Worm (Caenorhabditis elegans) whole organism, midembryonic: ENCODE data around the gene F52G3.5.
A peak's percentile ranks its signal among the peaks of the same experiment; 100 is the strongest.

Experiments
- T22C8.4 ChIP-seq: fragments of 200-800 bp; sonication (Bioruptor generic); IDR thresholded peaks from 2 replicates; pipeline ENCODE4 v1.3.6; 2022; ENCODE audit warnings: missing genetic modification characterization, missing compliant biosample characterization
- cog-1 ChIP-seq: sonication (generic microtip); optimal IDR thresholded peaks from 2 replicates; lab custom pipeline; 2016; ENCODE audit warnings: missing genetic modification characterization, missing compliant biosample characterization
- flt-1 ChIP-seq: fragments of 200-800 bp; sonication (Bioruptor generic); IDR thresholded peaks from 2 replicates; pipeline ENCODE4 v1.3.6; 2022; ENCODE audit warnings: missing genetic modification characterization, missing compliant biosample characterization
- klf-2 ChIP-seq: fragments of 200-800 bp; sonication (Bioruptor generic); conservative IDR thresholded peaks from 2 replicates; pipeline ENCODE4 v1.3.6; 2022; ENCODE audit warnings: missing genetic modification reagents, missing genetic modification characterization, missing compliant biosample characterization
- med-1 ChIP-seq: sonication (generic microtip); optimal IDR thresholded peaks from 2 replicates; lab custom pipeline; 2017; ENCODE audit warnings: missing genetic modification characterization, mild to moderate bottlenecking, missing compliant biosample characterization, antibody characterized with exemption, missing genetic modification reagents; ENCODE audit not compliant: insufficient read depth
- ref-1 ChIP-seq: fragments of 200-800 bp; sonication (Bioruptor generic); conservative IDR thresholded peaks from 2 replicates; pipeline ENCODE4 v1.3.6; 2022; ENCODE audit warnings: missing genetic modification reagents, missing genetic modification characterization, missing compliant biosample characterization
- tab-1 ChIP-seq: fragments of 200-800 bp; sonication (Bioruptor generic); IDR thresholded peaks from 2 replicates; pipeline ENCODE4 v1.3.6; 2022; ENCODE audit warnings: missing genetic modification characterization, missing compliant biosample characterization
- ztf-23 ChIP-seq: fragments of 200-800 bp; sonication (Bioruptor generic); IDR thresholded peaks from 2 replicates; pipeline ENCODE4 v1.3.6; 2022; ENCODE audit warnings: missing genetic modification reagents, missing genetic modification characterization, missing compliant biosample characterization
- ztf-29 ChIP-seq: fragments of 200-800 bp; sonication (Bioruptor generic); IDR thresholded peaks from 2 replicates; pipeline ENCODE4 v1.3.6; 2022; ENCODE audit warnings: missing genetic modification reagents, missing genetic modification characterization, missing compliant biosample characterization

F52G3.5 gene

ce11 chrX:16995886-16996283, 19.9 kb upstream of the F52G3.5 start:
- TF ChIP-seq T22C8.4 (GFP tag; lab: Robert Waterston, UW) (no peak), ztf-23 (GFP tag; lab: Robert Waterston, UW) (no peak), ref-1 (GFP tag; lab: Robert Waterston, UW) (no peak), flt-1 (no peak), ztf-29 (GFP tag; lab: Robert Waterston, UW) (no peak)

ce11 chrX:16995149-16995885, 19.4 kb upstream of the F52G3.5 start:
- TF ChIP-seq tab-1 (GFP tag; lab: Robert Waterston, UW) (no peak), T22C8.4 (GFP tag; lab: Robert Waterston, UW) (no peak)

DNA sequence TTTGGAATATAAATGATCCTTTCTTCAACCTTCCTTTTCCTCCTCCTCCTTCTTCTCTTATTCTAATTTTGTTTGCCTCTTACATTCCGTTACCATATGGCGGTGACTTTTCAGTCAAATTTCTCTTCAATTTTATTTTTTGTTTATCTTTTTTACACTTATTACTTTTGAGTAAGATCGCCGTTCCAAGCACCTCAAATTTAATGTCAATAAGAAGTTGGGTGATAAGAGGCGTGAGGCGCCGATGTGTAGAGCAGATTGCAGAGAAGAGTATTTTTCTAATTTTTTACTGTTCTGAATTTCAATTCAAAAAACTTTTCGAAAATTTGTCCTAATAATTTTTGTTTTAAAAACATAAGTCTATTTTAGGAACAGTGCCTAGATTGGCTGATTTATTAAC, 18.5 kb upstream of the F52G3.5 start:
- TF ChIP-seq T22C8.4 (GFP tag; lab: Robert Waterston, UW) = no peak
- no peak for TF ChIP-seq flt-1
- no peak for TF ChIP-seq ztf-29 (GFP tag; lab: Robert Waterston, UW)
- TF ChIP-seq klf-2 (GFP tag; lab: Robert Waterston, UW) = no peak
- no peak for TF ChIP-seq med-1 (GFP tag; lab: Kevin White, UChicago)
- no peak for TF ChIP-seq ref-1 (GFP tag; lab: Robert Waterston, UW)
- no peak for TF ChIP-seq ztf-23 (GFP tag; lab: Robert Waterston, UW)
- no peak for TF ChIP-seq cog-1 (tag; lab: Kevin White, UChicago)
- TF ChIP-seq tab-1 (GFP tag; lab: Robert Waterston, UW) = no peak

ce11 chrX:16993524-16993923, 17.6 kb upstream of the F52G3.5 start:
- TF ChIP-seq tab-1 (GFP tag; lab: Robert Waterston, UW) (no peak), flt-1 (no peak), med-1 (GFP tag; lab: Kevin White, UChicago) (no peak), ref-1 (GFP tag; lab: Robert Waterston, UW) (no peak), cog-1 (tag; lab: Kevin White, UChicago) (no peak), ztf-23 (GFP tag; lab: Robert Waterston, UW) (no peak), ztf-29 (GFP tag; lab: Robert Waterston, UW) (no peak), klf-2 (GFP tag; lab: Robert Waterston, UW) (no peak)

DNA sequence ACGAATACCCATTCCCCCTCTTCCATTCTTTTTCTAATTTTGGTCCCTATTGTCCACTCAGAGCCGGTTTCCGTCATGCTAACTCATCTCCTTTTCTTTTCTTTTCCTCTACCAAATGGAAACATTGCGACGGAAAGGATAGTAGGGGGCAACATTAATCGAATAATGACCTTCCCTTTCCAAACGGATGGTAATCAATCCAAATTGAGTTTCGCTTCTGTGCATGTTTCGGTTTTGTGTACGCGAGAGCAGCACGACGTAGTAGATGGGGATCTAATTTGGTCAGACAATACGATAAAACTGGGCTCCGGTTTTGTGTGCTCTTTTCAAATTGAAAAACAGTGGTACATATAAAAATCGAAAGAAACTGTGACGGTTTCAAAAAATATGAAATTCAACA, 15.5 kb upstream of the F52G3.5 start:
- TF ChIP-seq ref-1 (GFP tag; lab: Robert Waterston, UW) (no peak), cog-1 (tag; lab: Kevin White, UChicago) (no peak), med-1 (GFP tag; lab: Kevin White, UChicago) (no peak), T22C8.4 (GFP tag; lab: Robert Waterston, UW) (no peak), ztf-23 (GFP tag; lab: Robert Waterston, UW) (no peak), klf-2 (GFP tag; lab: Robert Waterston, UW) (no peak), ztf-29 (GFP tag; lab: Robert Waterston, UW) (no peak), flt-1 (no peak), tab-1 (GFP tag; lab: Robert Waterston, UW) (no peak)

DNA sequence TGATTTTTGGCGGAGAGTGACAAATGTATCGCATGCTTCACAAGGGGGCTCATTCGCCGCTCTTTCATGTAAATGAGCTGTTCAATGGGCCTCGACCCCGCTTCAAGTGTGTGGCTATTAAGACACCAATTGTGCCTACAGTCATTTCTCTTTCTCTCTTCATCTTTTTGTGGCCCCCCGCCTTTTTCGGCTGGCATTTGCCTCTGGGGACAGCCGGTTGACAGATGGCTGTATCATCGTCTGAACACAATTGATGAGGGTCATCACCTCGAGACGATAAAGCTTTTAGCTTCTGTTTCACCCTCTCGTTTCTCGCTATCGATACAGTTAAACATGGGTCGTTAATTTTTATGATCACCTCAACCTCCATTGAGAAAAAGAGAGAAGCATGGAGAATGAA, 12.4 kb upstream of the F52G3.5 start:
- TF ChIP-seq flt-1 (no peak), ref-1 (GFP tag; lab: Robert Waterston, UW) (no peak), T22C8.4 (GFP tag; lab: Robert Waterston, UW) (no peak), cog-1 (tag; lab: Kevin White, UChicago) (no peak), ztf-23 (GFP tag; lab: Robert Waterston, UW) (no peak), med-1 (GFP tag; lab: Kevin White, UChicago) (no peak), ztf-29 (GFP tag; lab: Robert Waterston, UW) (no peak), klf-2 (GFP tag; lab: Robert Waterston, UW) (no peak), tab-1 (GFP tag; lab: Robert Waterston, UW) (no peak)

DNA sequence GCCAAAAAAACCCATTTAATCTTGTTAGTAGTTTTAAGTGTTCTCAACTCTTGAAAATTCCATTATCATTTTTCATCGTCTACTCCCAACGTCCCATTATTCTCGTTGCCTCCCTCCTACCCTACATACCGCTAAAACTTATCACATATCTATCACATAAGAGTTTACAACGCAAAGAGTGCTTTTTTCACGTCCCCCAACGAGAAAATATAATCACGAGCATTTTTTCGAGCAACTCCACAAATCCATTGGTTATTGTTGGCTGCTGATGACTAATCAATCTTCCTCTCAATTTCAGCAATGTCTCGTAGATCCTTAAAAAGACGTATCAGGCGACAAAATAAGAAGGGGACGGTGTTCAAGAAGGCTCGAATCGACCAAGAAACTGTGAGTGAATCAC, 2.4 kb upstream of the F52G3.5 start, which contains the start of gene mbl-1:
Gene mbl-1 (plus strand): TSS at position 301 of the 400 bp plus-strand sequence.
- TF ChIP-seq ztf-29 (GFP tag; lab: Robert Waterston, UW) (no peak), med-1 (GFP tag; lab: Kevin White, UChicago) (no peak)

ce11 chrX:16967813-16968212, 8.1 kb downstream of the F52G3.5 start:
- no peak for TF ChIP-seq flt-1

- TF ChIP-seq ztf-23 (GFP tag; lab: Robert Waterston, UW) (0 out of 2 replicates have a peak, but pooled peaks have one; percentile 16), klf-2 (GFP tag; lab: Robert Waterston, UW) (no peak), ztf-29 (GFP tag; lab: Robert Waterston, UW) (no peak)
These were observed 10.1 kb downstream of the F52G3.5 start for ce11 chrX:16965888-16966287.

DNA sequence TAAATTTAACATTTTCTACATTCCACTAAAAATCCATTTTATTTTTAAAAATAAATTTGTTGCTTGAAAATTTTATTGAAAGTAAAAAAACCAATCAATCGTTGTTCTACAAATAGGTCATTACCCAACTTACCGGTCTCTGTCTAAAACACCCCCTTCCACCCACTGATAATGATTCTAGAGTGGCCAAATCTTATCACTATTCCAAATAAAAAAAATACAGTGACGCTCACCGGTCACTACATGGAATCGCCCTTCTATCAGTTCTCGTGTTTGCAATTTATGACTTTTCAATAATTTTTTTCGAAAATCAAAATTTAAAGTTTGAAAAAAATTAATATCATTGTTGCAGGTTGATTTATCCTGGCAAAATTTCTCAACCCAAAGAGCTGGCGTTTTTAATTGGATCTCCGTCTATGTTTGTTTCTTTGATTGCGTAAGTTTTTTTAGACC, 12.4 kb downstream of the F52G3.5 start, which contains the start of the genes F52G3.1 and F52G3.7:
Gene F52G3.1 (plus strand): TSS at position 353 of the 453 bp plus-strand sequence.
Gene F52G3.7 (plus strand): TSS at position 403 of the 453 bp plus-strand sequence.
- no peak for TF ChIP-seq ztf-23 (GFP tag; lab: Robert Waterston, UW)
- no peak for TF ChIP-seq med-1 (GFP tag; lab: Kevin White, UChicago)
- TF ChIP-seq tab-1 (GFP tag; lab: Robert Waterston, UW) = no peak
- TF ChIP-seq cog-1 (tag; lab: Kevin White, UChicago) = no peak
- TF ChIP-seq klf-2 (GFP tag; lab: Robert Waterston, UW) = no peak
- TF ChIP-seq T22C8.4 (GFP tag; lab: Robert Waterston, UW) = no peak
- TF ChIP-seq flt-1 = no peak
- no peak for TF ChIP-seq ztf-29 (GFP tag; lab: Robert Waterston, UW)
- TF ChIP-seq ref-1 (GFP tag; lab: Robert Waterston, UW) = no peak
